Worm (Caenorhabditis elegans) whole organism, L2 larva: ENCODE measurements around the gene sre-26.

Experiments
- C34F6.9 ChIP-seq: fragments of 150-350 bp; optimal IDR thresholded peaks from 2 replicates; lab custom pipeline; 2014; ENCODE audit warnings: missing biosample characterization, missing genetic modification characterization
- R02D3.7 ChIP-seq: fragments of 150-350 bp; optimal IDR thresholded peaks from 2 replicates; lab custom pipeline; 2014; ENCODE audit warnings: missing biosample characterization, missing genetic modification characterization
- Y55F3AM.14 ChIP-seq: fragments of 200-800 bp; sonication (Bioruptor generic); optimal IDR thresholded peaks from 2 replicates; lab custom pipeline; 2018; ENCODE audit warnings: mild to moderate bottlenecking, missing genetic modification characterization, missing compliant biosample characterization
- ZK546.5 ChIP-seq: sonication (generic microtip); optimal IDR thresholded peaks from 2 replicates; lab custom pipeline; 2017; ENCODE audit warnings: missing biosample characterization, missing genetic modification characterization
- alr-1 ChIP-seq: fragments of 150-350 bp; optimal IDR thresholded peaks from 2 replicates; lab custom pipeline; 2014; ENCODE audit warnings: missing biosample characterization, missing genetic modification characterization
- aly-2 ChIP-seq: fragments of 150-350 bp; optimal IDR thresholded peaks from 2 replicates; lab custom pipeline; 2014; ENCODE audit warnings: missing biosample characterization, missing genetic modification characterization
- ama-1 ChIP-seq: fragments of 150-350 bp; optimal IDR thresholded peaks from 2 replicates; lab custom pipeline; 2018; ENCODE audit warnings: inconsistent platforms
- blmp-1 ChIP-seq: sonication (generic microtip); optimal IDR thresholded peaks from 2 replicates; lab custom pipeline; 2017; ENCODE audit warnings: missing genetic modification characterization, mild to moderate bottlenecking, missing compliant biosample characterization, antibody characterized with exemption, moderate library complexity; ENCODE audit not compliant: insufficient read depth
- ceh-16 ChIP-seq: fragments of 150-350 bp; optimal IDR thresholded peaks from 2 replicates; lab custom pipeline; 2014; ENCODE audit warnings: missing biosample characterization, missing genetic modification characterization
- ceh-82 ChIP-seq: fragments of 150-350 bp; optimal IDR thresholded peaks from 2 replicates; lab custom pipeline; 2014; ENCODE audit warnings: missing biosample characterization, missing genetic modification characterization
- crh-2 ChIP-seq: sonication (generic microtip); optimal IDR thresholded peaks from 2 replicates; lab custom pipeline; 2017; ENCODE audit warnings: missing biosample characterization, missing genetic modification characterization
- egl-27 ChIP-seq: sonication (generic microtip); optimal IDR thresholded peaks from 3 replicates; lab custom pipeline; 2017; ENCODE audit warnings: missing biosample characterization, missing genetic modification reagents, missing genetic modification characterization
- elt-1 ChIP-seq: fragments of 150-350 bp; optimal IDR thresholded peaks from 2 replicates; lab custom pipeline; 2014; ENCODE audit warnings: missing biosample characterization, missing genetic modification characterization
- elt-3 ChIP-seq: sonication (generic microtip); optimal IDR thresholded peaks from 2 replicates; lab custom pipeline; 2017; ENCODE audit warnings: missing biosample characterization, missing genetic modification characterization
- lin-13 ChIP-seq: fragments of 150-350 bp; optimal IDR thresholded peaks from 2 replicates; lab custom pipeline; 2014; ENCODE audit warnings: missing biosample characterization, missing genetic modification reagents, missing genetic modification characterization
- lin-39 ChIP-seq: fragments of 150-350 bp; optimal IDR thresholded peaks from 2 replicates; lab custom pipeline; 2014; ENCODE audit warnings: missing biosample characterization, missing genetic modification reagents, missing genetic modification characterization
- mab-5 ChIP-seq: fragments of 150-350 bp; optimal IDR thresholded peaks from 2 replicates; lab custom pipeline; 2014; ENCODE audit warnings: missing biosample characterization, missing genetic modification characterization
- mbf-1 ChIP-seq: sonication (generic microtip); optimal IDR thresholded peaks from 2 replicates; lab custom pipeline; 2017; ENCODE audit warnings: missing biosample characterization, missing genetic modification characterization
- mdl-1 ChIP-seq, 2 experiments: fragments of 150-350 bp in 1 of 2; sonication (generic microtip) in 1 of 2; optimal IDR thresholded peaks; 2 replicates each; lab custom pipeline; 2017; ENCODE audit warnings: missing biosample characterization in 2 of 2, missing genetic modification characterization in 2 of 2
- nhr-10 ChIP-seq: sonication (generic microtip); optimal IDR thresholded peaks from 2 replicates; lab custom pipeline; 2017; ENCODE audit warnings: missing biosample characterization, missing genetic modification characterization
- nhr-12 ChIP-seq: fragments of 150-350 bp; optimal IDR thresholded peaks from 2 replicates; lab custom pipeline; 2014; ENCODE audit warnings: missing biosample characterization, missing genetic modification characterization
- nhr-129 ChIP-seq: fragments of 150-350 bp; optimal IDR thresholded peaks from 2 replicates; lab custom pipeline; 2014; ENCODE audit warnings: missing biosample characterization, missing genetic modification characterization
- nhr-21 ChIP-seq: fragments of 150-350 bp; optimal IDR thresholded peaks from 2 replicates; lab custom pipeline; 2014; ENCODE audit warnings: missing biosample characterization, missing genetic modification characterization
- nhr-23 ChIP-seq: fragments of 150-350 bp; optimal IDR thresholded peaks from 2 replicates; lab custom pipeline; 2014; ENCODE audit warnings: missing biosample characterization, missing genetic modification reagents, missing genetic modification characterization
- nhr-77 ChIP-seq: fragments of 150-350 bp; optimal IDR thresholded peaks from 2 replicates; lab custom pipeline; 2014; ENCODE audit warnings: missing biosample characterization, missing genetic modification characterization
- peb-1 ChIP-seq: fragments of 150-350 bp; optimal IDR thresholded peaks from 2 replicates; lab custom pipeline; 2014; ENCODE audit warnings: missing biosample characterization, missing genetic modification characterization
- sem-4 ChIP-seq: fragments of 150-350 bp; optimal IDR thresholded peaks from 2 replicates; lab custom pipeline; 2014; ENCODE audit warnings: missing biosample characterization, missing genetic modification reagents, missing genetic modification characterization
- skn-1 ChIP-seq: sonication (generic microtip); optimal IDR thresholded peaks from 2 replicates; lab custom pipeline; 2017; ENCODE audit warnings: missing biosample characterization, missing genetic modification characterization
- sma-3 ChIP-seq: sonication (generic microtip); optimal IDR thresholded peaks from 2 replicates; lab custom pipeline; 2016; ENCODE audit warnings: missing genetic modification reagents, missing genetic modification characterization, missing compliant biosample characterization
- sma-9 ChIP-seq, 2 experiments: fragments of 150-350 bp in 1 of 2; sonication (generic microtip) in 1 of 2; optimal IDR thresholded peaks; 2 replicates each; lab custom pipeline; 2014 to 2016; ENCODE audit warnings: missing genetic modification characterization in 2 of 2, mild to moderate bottlenecking in 1 of 2, missing biosample characterization in 1 of 2, missing compliant biosample characterization in 1 of 2, missing genetic modification reagents in 1 of 2, moderate library complexity in 1 of 2
- snpc-4 ChIP-seq: fragments of 150-350 bp; optimal IDR thresholded peaks from 2 replicates; lab custom pipeline; 2014; ENCODE audit warnings: missing biosample characterization, missing genetic modification characterization
- unc-39 ChIP-seq: fragments of 150-350 bp; optimal IDR thresholded peaks from 2 replicates; lab custom pipeline; 2014; ENCODE audit warnings: missing biosample characterization, missing genetic modification characterization
- unc-55 ChIP-seq: fragments of 150-350 bp; sonication (generic microtip); optimal IDR thresholded peaks from 3 replicates; lab custom pipeline; 2014; ENCODE audit warnings: missing biosample characterization, missing genetic modification reagents, missing genetic modification characterization
- zag-1 ChIP-seq: fragments of 150-350 bp; optimal IDR thresholded peaks from 2 replicates; lab custom pipeline; 2014; ENCODE audit warnings: missing biosample characterization, missing genetic modification characterization
- ztf-1 ChIP-seq: fragments of 200-800 bp; sonication (Bioruptor generic); conservative IDR thresholded peaks from 2 replicates; pipeline ENCODE4 v1.3.6; 2022; ENCODE audit warnings: missing genetic modification characterization, missing compliant biosample characterization
- ztf-11 ChIP-seq: sonication (generic microtip); optimal IDR thresholded peaks from 2 replicates; lab custom pipeline; 2017; ENCODE audit warnings: missing biosample characterization, missing genetic modification characterization
- ztf-4 ChIP-seq: fragments of 150-350 bp; optimal IDR thresholded peaks from 2 replicates; lab custom pipeline; 2014; ENCODE audit warnings: missing biosample characterization, missing genetic modification characterization

sre-26 gene

ce11 chrII:12420486-12420885 lies at the start of gene sre-26:
Gene sre-26 (minus strand): TSS chrII:12420586.
- TF ChIP-seq mbf-1 (no peak), crh-2 (tag; lab: Kevin White, UChicago) (no peak), elt-1 (tag; lab: Kevin White, UChicago) (no peak), R02D3.7 (no peak), ztf-11 (tag; lab: Kevin White, UChicago) (no peak), sem-4 (tag; lab: Kevin White, UChicago) (no peak), ZK546.5 (tag; lab: Kevin White, UChicago) (no peak), ztf-1 (GFP tag; lab: Robert Waterston, UW) (no peak), elt-3 (tag; lab: Kevin White, UChicago) (no peak), ceh-82 (tag; lab: Kevin White, UChicago) (no peak), zag-1 (tag; lab: Kevin White, UChicago) (no peak), nhr-23 (tag; lab: Kevin White, UChicago) (no peak), snpc-4 (tag; lab: Kevin White, UChicago) (no peak), nhr-77 (no peak), nhr-129 (no peak), ama-1 (no peak), mab-5 (tag; lab: Kevin White, UChicago) (no peak)

ce11 chrII:12467047-12467446 lies 46.7 kb upstream of the sre-26 start, which contains the start of gene srg-16:
Gene srg-16 (plus strand): TSS chrII:12467133.
- TF ChIP-seq peb-1 (tag; lab: Kevin White, UChicago): no peak
- no peak for TF ChIP-seq lin-13
- TF ChIP-seq nhr-10 (tag; lab: Kevin White, UChicago): no peak
- no peak for TF ChIP-seq nhr-12 (tag; lab: Kevin White, UChicago)
- TF ChIP-seq ZK546.5 (tag; lab: Kevin White, UChicago): no peak
- no peak for TF ChIP-seq unc-55
- TF ChIP-seq blmp-1 (tag; lab: Kevin White, UChicago): no peak
- TF ChIP-seq unc-39: no peak
- no peak for TF ChIP-seq aly-2 (tag; lab: Kevin White, UChicago)
- no peak for TF ChIP-seq skn-1 (tag; lab: Kevin White, UChicago)
- TF ChIP-seq alr-1 (tag; lab: Kevin White, UChicago): no peak
- TF ChIP-seq ceh-16 (tag; lab: Kevin White, UChicago): no peak
- no peak for TF ChIP-seq sem-4 (tag; lab: Kevin White, UChicago)
- no peak for TF ChIP-seq Y55F3AM.14 (GFP tag; lab: Kevin White, UChicago)
- TF ChIP-seq, all 48 proteins: peak for 0

ce11 chrII:12465557-12465956 lies 45.2 kb upstream of the sre-26 start, which contains the start of gene sre-37:
Gene sre-37 (plus strand): TSS chrII:12465857.
- TF ChIP-seq mdl-1 (tag; optimal IDR thresholded peaks at IDR 0.05; lab: Kevin White, UChicago): no peak
- no peak for TF ChIP-seq nhr-10 (tag; lab: Kevin White, UChicago)
- TF ChIP-seq ama-1: no peak
- no peak for TF ChIP-seq ztf-1 (GFP tag; lab: Robert Waterston, UW)
- TF ChIP-seq ceh-16 (tag; lab: Kevin White, UChicago): no peak
- TF ChIP-seq blmp-1 (tag; lab: Kevin White, UChicago): no peak
- TF ChIP-seq C34F6.9 (tag; lab: Kevin White, UChicago): no peak
- TF ChIP-seq nhr-129: no peak
- TF ChIP-seq, all 48 proteins: peak for 0

ce11 chrII:12462244-12462643 lies 41.9 kb upstream of the sre-26 start, which contains the start of gene F15A4.2:
Gene F15A4.2 (plus strand): TSS chrII:12462544.
- no peak for TF ChIP-seq nhr-21
- TF ChIP-seq nhr-10 (tag; lab: Kevin White, UChicago): no peak
- TF ChIP-seq mdl-1 (tag; optimal IDR thresholded peaks at IDR 0.05; lab: Kevin White, UChicago): no peak
- TF ChIP-seq crh-2 (tag; lab: Kevin White, UChicago): no peak
- no peak for TF ChIP-seq peb-1 (tag; lab: Kevin White, UChicago)
- TF ChIP-seq ztf-1 (GFP tag; lab: Robert Waterston, UW): no peak
- no peak for TF ChIP-seq egl-27 (tag; lab: Kevin White, UChicago)
- no peak for TF ChIP-seq blmp-1 (tag; lab: Kevin White, UChicago)
- no peak for TF ChIP-seq nhr-23 (tag; lab: Kevin White, UChicago)
- TF ChIP-seq lin-39 (tag; lab: Kevin White, UChicago): no peak
- TF ChIP-seq sma-3: no peak
- no peak for TF ChIP-seq ztf-4 (tag; lab: Kevin White, UChicago)
- no peak for TF ChIP-seq mab-5 (tag; lab: Kevin White, UChicago)
- TF ChIP-seq sma-9 (GFP tag; optimal IDR thresholded peaks at IDR 0.05; lab: Kevin White, UChicago): no peak
- TF ChIP-seq sma-9 (tag; optimal IDR thresholded peaks at IDR 0.05; lab: Kevin White, UChicago): no peak
- no peak for TF ChIP-seq ZK546.5 (tag; lab: Kevin White, UChicago)
- no peak for TF ChIP-seq elt-3 (tag; lab: Kevin White, UChicago)
- no peak for TF ChIP-seq unc-39
